Worm (Caenorhabditis elegans) whole organism, L1 larva: Measurements from ENCODE around the gene Y22D7AL.1.

Source experiments
- aly-2 ChIP-seq: fragments of 150-350 bp; optimal IDR thresholded peaks from 2 replicates; lab custom pipeline; 2014; ENCODE audit warnings: missing biosample characterization, missing genetic modification characterization
- blmp-1 ChIP-seq: fragments of 150-350 bp; optimal IDR thresholded peaks from 2 replicates; lab custom pipeline; 2014; ENCODE audit warnings: missing biosample characterization, missing genetic modification characterization
- dpl-1 ChIP-seq, 3 experiments: fragments of 150-350 bp in 2 of 3; sonication (generic microtip) in 1 of 3; optimal IDR thresholded peaks; 2 replicates each; lab custom pipeline; 2014 to 2017; ENCODE audit warnings: missing biosample characterization in 3 of 3, missing genetic modification characterization in 3 of 3, missing genetic modification reagents in 3 of 3
- lsy-2 ChIP-seq, 2 experiments: fragments of 150-350 bp; optimal IDR thresholded peaks; 2 replicates each; lab custom pipeline; 2014; ENCODE audit warnings: missing biosample characterization in 2 of 2, missing genetic modification characterization in 2 of 2
- nhr-20 ChIP-seq: sonication (generic microtip); optimal IDR thresholded peaks from 2 replicates; lab custom pipeline; 2016; ENCODE audit warnings: mild to moderate bottlenecking, missing genetic modification characterization, missing compliant biosample characterization
- nhr-237 ChIP-seq: fragments of 150-350 bp; optimal IDR thresholded peaks from 2 replicates; lab custom pipeline; 2014; ENCODE audit warnings: missing biosample characterization, missing genetic modification characterization
- nhr-28 ChIP-seq: fragments of 150-350 bp; optimal IDR thresholded peaks from 2 replicates; lab custom pipeline; 2014; ENCODE audit warnings: missing biosample characterization, missing genetic modification characterization
- nhr-76 ChIP-seq: sonication (generic microtip); optimal IDR thresholded peaks from 2 replicates; lab custom pipeline; 2017; ENCODE audit warnings: missing biosample characterization, missing genetic modification characterization
- snpc-4 ChIP-seq: fragments of 150-350 bp; optimal IDR thresholded peaks from 2 replicates; lab custom pipeline; 2014; ENCODE audit warnings: missing biosample characterization, missing genetic modification characterization
- unc-30 ChIP-seq: sonication (generic microtip); optimal IDR thresholded peaks from 2 replicates; lab custom pipeline; 2017; ENCODE audit warnings: missing biosample characterization, missing genetic modification characterization
- ztf-4 ChIP-seq: fragments of 150-350 bp; optimal IDR thresholded peaks from 2 replicates; lab custom pipeline; 2014; ENCODE audit warnings: missing biosample characterization, missing genetic modification characterization

ce11 chrIII:1695006-1695405 lies 42.7 kb downstream of the Y22D7AL.1 start, which contains the start of gene srd-64:
- TF ChIP-seq snpc-4 (tag; lab: Kevin White, UChicago) = no peak
- no peak for TF ChIP-seq unc-30
- no peak for TF ChIP-seq aly-2 (tag; lab: Kevin White, UChicago)
- TF ChIP-seq nhr-28 (tag; lab: Kevin White, UChicago) = no peak
- TF ChIP-seq blmp-1 (tag; lab: Kevin White, UChicago) = no peak
- TF ChIP-seq nhr-20 (tag; lab: Kevin White, UChicago) = no peak
- no peak for TF ChIP-seq lsy-2 (tag; optimal IDR thresholded peaks at IDR 0.05; lab: Kevin White, UChicago)
- no peak for TF ChIP-seq nhr-237 (tag; lab: Kevin White, UChicago)
- TF ChIP-seq ztf-4 (tag; lab: Kevin White, UChicago) = no peak
- no peak for TF ChIP-seq nhr-76 (tag; lab: Kevin White, UChicago)
- TF ChIP-seq dpl-1 (GFP tag; optimal IDR thresholded peaks at IDR 0.05; lab: Kevin White, UChicago) = no peak
